Fruit fly (Drosophila melanogaster) whole organism, prepupa: ENCODE results near the gene Tre1.

ENCODE experiments used
- Blimp-1 ChIP-seq: fragments of 200-800 bp; sonication (Bioruptor generic); optimal IDR thresholded peaks from 3 replicates; lab custom pipeline; 2017; ENCODE audit warnings: missing biosample characterization, missing genetic modification characterization, mild to moderate bottlenecking, moderate library complexity, missing genetic modification reagents
- CG10631 ChIP-seq: fragments of 200-800 bp; sonication (Bioruptor generic); optimal IDR thresholded peaks from 2 replicates; lab custom pipeline; 2016; ENCODE audit warnings: missing biosample characterization, missing genetic modification characterization
- CG10669 ChIP-seq: fragments of 200-800 bp; sonication (Bioruptor generic); optimal IDR thresholded peaks from 3 replicates; lab custom pipeline; 2018; ENCODE audit warnings: missing biosample characterization, mild to moderate bottlenecking, missing genetic modification characterization, moderate library complexity
- CG11294 ChIP-seq: fragments of 200-800 bp; sonication (Bioruptor generic); IDR thresholded peaks from 2 replicates; pipeline ENCODE4 v1.3.6; 2022; ENCODE audit warnings: missing biosample characterization, missing genetic modification characterization
- CG11762 ChIP-seq: fragments of 200-800 bp; sonication (Bioruptor generic); optimal IDR thresholded peaks from 3 replicates; lab custom pipeline; 2016; ENCODE audit warnings: missing biosample characterization, missing genetic modification characterization; ENCODE audit not compliant: insufficient read depth
- CG15336 ChIP-seq: fragments of 200-800 bp; sonication (Bioruptor generic); IDR thresholded peaks from 2 replicates; pipeline ENCODE4 v1.3.6; 2022; ENCODE audit warnings: missing biosample characterization, missing genetic modification characterization
- CG16779 ChIP-seq: fragments of 200-800 bp; sonication (Bioruptor generic); optimal IDR thresholded peaks from 3 replicates; lab custom pipeline; 2017; ENCODE audit warnings: missing biosample characterization, mild to moderate bottlenecking, missing genetic modification characterization
- CG3032 ChIP-seq: fragments of 200-800 bp; optimal IDR thresholded peaks from 2 replicates; lab custom pipeline; 2019; ENCODE audit warnings: missing biosample characterization, mild to moderate bottlenecking, missing genetic modification characterization, moderate library complexity
- CG31627 ChIP-seq: fragments of 200-800 bp; sonication (Bioruptor generic); optimal IDR thresholded peaks from 3 replicates; lab custom pipeline; 2016; ENCODE audit warnings: missing biosample characterization, missing genetic modification characterization
- CG32006 ChIP-seq: fragments of 200-800 bp; sonication (Bioruptor generic); optimal IDR thresholded peaks from 3 replicates; lab custom pipeline; 2017; ENCODE audit warnings: missing biosample characterization, mild to moderate bottlenecking, missing genetic modification characterization
- CG34406 ChIP-seq: fragments of 200-800 bp; sonication (Bioruptor generic); optimal IDR thresholded peaks from 3 replicates; lab custom pipeline; 2016; ENCODE audit warnings: missing biosample characterization, missing genetic modification characterization
- CG3919 ChIP-seq: fragments of 200-800 bp; sonication (Bioruptor generic); optimal IDR thresholded peaks from 3 replicates; lab custom pipeline; 2016; ENCODE audit warnings: missing biosample characterization, missing genetic modification characterization
- CG4318 ChIP-seq: fragments of 200-800 bp; sonication (Bioruptor generic); optimal IDR thresholded peaks from 3 replicates; lab custom pipeline; 2017; ENCODE audit warnings: missing biosample characterization, mild to moderate bottlenecking, missing genetic modification characterization
- CG6163 ChIP-seq: fragments of 200-800 bp; sonication (Bioruptor generic); IDR thresholded peaks from 3 replicates; pipeline ENCODE4 v1.3.6; 2022; ENCODE audit warnings: missing biosample characterization, missing genetic modification characterization
- CG6792 ChIP-seq: fragments of 200-800 bp; sonication (Bioruptor generic); optimal IDR thresholded peaks from 3 replicates; lab custom pipeline; 2016; ENCODE audit warnings: missing biosample characterization, missing genetic modification characterization
- CG6854 ChIP-seq: fragments of 200-800 bp; sonication (Bioruptor generic); optimal IDR thresholded peaks from 2 replicates; lab custom pipeline; 2017; ENCODE audit warnings: missing biosample characterization, mild to moderate bottlenecking, missing genetic modification characterization
- CG7368 ChIP-seq: fragments of 200-800 bp; sonication (Bioruptor generic); optimal IDR thresholded peaks from 3 replicates; lab custom pipeline; 2016; ENCODE audit warnings: missing biosample characterization, missing genetic modification characterization
- CG8119 ChIP-seq: fragments of 200-800 bp; sonication (Bioruptor generic); IDR thresholded peaks from 3 replicates; pipeline ENCODE4 v1.3.6; 2022; ENCODE audit warnings: missing biosample characterization, missing genetic modification characterization
- CG8319 ChIP-seq: fragments of 200-800 bp; sonication (Bioruptor generic); optimal IDR thresholded peaks from 3 replicates; lab custom pipeline; 2016; ENCODE audit warnings: missing biosample characterization, missing genetic modification characterization
- Eip75B ChIP-seq: fragments of 200-800 bp; sonication (Bioruptor generic); optimal IDR thresholded peaks from 3 replicates; lab custom pipeline; 2016; ENCODE audit warnings: missing biosample characterization, missing genetic modification characterization
- Eip93F ChIP-seq: fragments of 200-800 bp; sonication (Bioruptor generic); optimal IDR thresholded peaks from 2 replicates; lab custom pipeline; 2016; ENCODE audit warnings: missing biosample characterization, mild to moderate bottlenecking, missing genetic modification characterization
- Ets21C ChIP-seq: fragments of 200-800 bp; sonication (Bioruptor generic); optimal IDR thresholded peaks from 3 replicates; lab custom pipeline; 2016; ENCODE audit warnings: missing biosample characterization, missing genetic modification characterization
- Ets96B ChIP-seq: fragments of 200-800 bp; optimal IDR thresholded peaks from 2 replicates; lab custom pipeline; 2019; ENCODE audit warnings: missing biosample characterization, mild to moderate bottlenecking, missing genetic modification characterization, moderate library complexity
- Gug ChIP-seq: fragments of 200-800 bp; sonication (Bioruptor generic); IDR thresholded peaks from 2 replicates; pipeline ENCODE4 v1.3.6; 2022; ENCODE audit warnings: missing biosample characterization, missing genetic modification characterization
- Hr39 ChIP-seq: fragments of 200-800 bp; sonication (Bioruptor generic); optimal IDR thresholded peaks from 2 replicates; lab custom pipeline; 2016; ENCODE audit warnings: missing biosample characterization, missing genetic modification characterization
- Hr4 ChIP-seq: fragments of 200-800 bp; sonication (Bioruptor generic); optimal IDR thresholded peaks from 3 replicates; lab custom pipeline; 2016; ENCODE audit warnings: missing biosample characterization, missing genetic modification characterization
- Lpt ChIP-seq: fragments of 200-800 bp; sonication (Bioruptor generic); optimal IDR thresholded peaks from 3 replicates; lab custom pipeline; 2016; ENCODE audit warnings: missing biosample characterization, missing genetic modification characterization
- Smox ChIP-seq: fragments of 200-800 bp; sonication (Bioruptor generic); optimal IDR thresholded peaks from 3 replicates; lab custom pipeline; 2016; ENCODE audit warnings: missing biosample characterization, missing genetic modification characterization
- Sox102F ChIP-seq: fragments of 200-800 bp; sonication (Bioruptor generic); optimal IDR thresholded peaks from 2 replicates; lab custom pipeline; 2016; ENCODE audit warnings: missing biosample characterization, mild to moderate bottlenecking, missing genetic modification characterization
- Sox14 ChIP-seq: fragments of 200-800 bp; sonication (Bioruptor generic); optimal IDR thresholded peaks from 3 replicates; lab custom pipeline; 2016; ENCODE audit warnings: missing biosample characterization, missing genetic modification characterization
- Sox15 ChIP-seq: fragments of 200-800 bp; sonication (Bioruptor generic); optimal IDR thresholded peaks from 3 replicates; lab custom pipeline; 2016; ENCODE audit warnings: missing biosample characterization, missing genetic modification characterization
- achi ChIP-seq: fragments of 200-800 bp; sonication (Bioruptor generic); optimal IDR thresholded peaks from 3 replicates; lab custom pipeline; 2016; ENCODE audit warnings: missing biosample characterization, missing genetic modification characterization
- acj6 ChIP-seq: fragments of 200-800 bp; sonication (Bioruptor generic); optimal IDR thresholded peaks from 3 replicates; lab custom pipeline; 2016; ENCODE audit warnings: missing biosample characterization, missing genetic modification characterization
- cyc ChIP-seq: fragments of 200-800 bp; sonication (Bioruptor generic); optimal IDR thresholded peaks from 3 replicates; lab custom pipeline; 2016; ENCODE audit warnings: missing biosample characterization, missing genetic modification characterization
- dac ChIP-seq: fragments of 200-800 bp; sonication (Bioruptor generic); optimal IDR thresholded peaks from 2 replicates; lab custom pipeline; 2017; ENCODE audit warnings: missing biosample characterization, mild to moderate bottlenecking, missing genetic modification characterization
- eg ChIP-seq: fragments of 200-800 bp; sonication (Bioruptor generic); IDR thresholded peaks from 3 replicates; pipeline ENCODE4 v1.3.6; 2022; ENCODE audit warnings: missing biosample characterization, missing genetic modification characterization
- fd59A ChIP-seq: fragments of 200-800 bp; sonication (Bioruptor generic); optimal IDR thresholded peaks from 2 replicates; lab custom pipeline; 2017; ENCODE audit warnings: missing biosample characterization, mild to moderate bottlenecking, missing genetic modification characterization, missing genetic modification reagents
- fd85E ChIP-seq: fragments of 200-800 bp; sonication (Bioruptor generic); optimal IDR thresholded peaks from 3 replicates; lab custom pipeline; 2016; ENCODE audit warnings: missing biosample characterization, missing genetic modification characterization
- lz ChIP-seq: fragments of 200-800 bp; sonication (Bioruptor generic); optimal IDR thresholded peaks from 3 replicates; lab custom pipeline; 2016; ENCODE audit warnings: missing biosample characterization, missing genetic modification characterization
- net ChIP-seq: fragments of 200-800 bp; sonication (Bioruptor generic); optimal IDR thresholded peaks from 3 replicates; lab custom pipeline; 2016; ENCODE audit warnings: missing biosample characterization, missing genetic modification characterization
- pdm3 ChIP-seq: fragments of 200-800 bp; sonication (Bioruptor generic); optimal IDR thresholded peaks from 3 replicates; lab custom pipeline; 2016; ENCODE audit warnings: missing biosample characterization, missing genetic modification characterization
- salr ChIP-seq, 2 experiments: fragments of 200-800 bp; sonication (Bioruptor generic); optimal IDR thresholded peaks; 3 replicates each; lab custom pipeline; 2016 to 2018; ENCODE audit warnings: missing biosample characterization in 2 of 2, missing genetic modification characterization in 2 of 2, mild to moderate bottlenecking in 1 of 2
- spab ChIP-seq: fragments of 200-800 bp; sonication (Bioruptor generic); optimal IDR thresholded peaks from 2 replicates; lab custom pipeline; 2017; ENCODE audit warnings: missing biosample characterization, mild to moderate bottlenecking, missing genetic modification characterization, missing genetic modification reagents
- ss ChIP-seq, 2 experiments: fragments of 200-800 bp; sonication (Bioruptor generic); optimal IDR thresholded peaks; 2 replicates in 1 of 2; 3 replicates in 1 of 2; lab custom pipeline; 2017 to 2018; ENCODE audit warnings: mild to moderate bottlenecking in 2 of 2, missing biosample characterization in 2 of 2, missing genetic modification characterization in 2 of 2, moderate library complexity in 1 of 2
- topi ChIP-seq: fragments of 200-800 bp; sonication (Bioruptor generic); optimal IDR thresholded peaks from 3 replicates; lab custom pipeline; 2016; ENCODE audit warnings: missing biosample characterization, missing genetic modification characterization

The Tre1 gene

dm6 chrX:5698087-5698727 is 18.4 kb upstream of the Tre1 start, which contains the start of gene AdamTS-B (continued):
- peak; percentile 69 for TF ChIP-seq Hr4 (GFP tag; lab: Kevin White, UChicago)
- TF ChIP-seq CG3919 (GFP tag; lab: Kevin White, UChicago), result peak; percentile 62
- TF ChIP-seq CG7368 (GFP tag; lab: Kevin White, UChicago), result peak; percentile 57
- peak; percentile 59 for TF ChIP-seq CG4318 (GFP tag; lab: Kevin White, UChicago)
- TF ChIP-seq Eip93F (GFP tag; lab: Kevin White, UChicago), result peak; percentile 44
- TF ChIP-seq Ets21C (GFP tag; lab: Kevin White, UChicago), result peak; percentile 26
- TF ChIP-seq CG16779 (tag; lab: Kevin White, UChicago), result peak; percentile 73
- TF ChIP-seq pdm3, result peak; percentile 62
- no peak for TF ChIP-seq ss (GFP tag; optimal IDR thresholded peaks at IDR 0.05; lab: Kevin White, UChicago)
- TF ChIP-seq CG34406 (GFP tag; lab: Kevin White, UChicago), result peak; percentile 53
- TF ChIP-seq salr (GFP tag; optimal IDR thresholded peaks at IDR 0.05; lab: Kevin White, UChicago), result peak; percentile 17 to 51
- peak; percentile 35 for TF ChIP-seq Hr39 (GFP tag; lab: Kevin White, UChicago)
- peak; percentile 49 for TF ChIP-seq Ets96B (tag; lab: Kevin White, UChicago)
- peak; percentile 28 for TF ChIP-seq Blimp-1 (GFP tag; lab: Kevin White, UChicago)
- TF ChIP-seq topi (GFP tag; lab: Kevin White, UChicago), result peak; percentile 66

dm6 chrX:5696436-5697022 is 16.8 kb upstream of the Tre1 start:
- TF ChIP-seq CG11294 (peak; percentile 89), salr (GFP tag; optimal IDR thresholded peaks at IDR 0.05; lab: Kevin White, UChicago) (peak; percentile 93 to 95), CG34406 (GFP tag; lab: Kevin White, UChicago) (peak; percentile 97), CG4318 (GFP tag; lab: Kevin White, UChicago) (peak; percentile 94), spab (GFP tag; lab: Kevin White, UChicago) (peak; percentile 97), CG10669 (peak; percentile 94), CG8319 (peak; percentile 95), lz (GFP tag; lab: Kevin White, UChicago) (peak; percentile 98), acj6 (GFP tag; lab: Kevin White, UChicago) (peak; percentile 98), ss (GFP tag; optimal IDR thresholded peaks at IDR 0.05; lab: Kevin White, UChicago) (peak; percentile 95 to 97), CG8119 (GFP tag; lab: Robert Waterston, UW) (peak; percentile 94), Hr39 (GFP tag; lab: Kevin White, UChicago) (peak; percentile 98), CG6163 (GFP tag; lab: Robert Waterston, UW) (peak; percentile 99), achi (peak; percentile 96), Gug (GFP tag; lab: Robert Waterston, UW) (peak; percentile 93), CG6854 (GFP tag; lab: Kevin White, UChicago) (peak; percentile 95), dac (GFP tag; lab: Kevin White, UChicago) (peak; percentile 96), Sox102F (GFP tag; lab: Kevin White, UChicago) (peak; percentile 97), Lpt (peak; percentile 94), Smox (GFP tag; lab: Kevin White, UChicago) (peak; percentile 97), CG32006 (GFP tag; lab: Kevin White, UChicago) (peak; percentile 97), Sox14 (peak; percentile 98), Ets21C (GFP tag; lab: Kevin White, UChicago) (peak; percentile 96), CG11762 (peak; percentile 97), Ets96B (tag; lab: Kevin White, UChicago) (peak; percentile 83), Eip75B (GFP tag; lab: Kevin White, UChicago) (peak; percentile 98), net (peak; percentile 97), CG3919 (GFP tag; lab: Kevin White, UChicago) (peak; percentile 99), Hr4 (GFP tag; lab: Kevin White, UChicago) (peak; percentile 97), Sox15 (GFP tag; lab: Kevin White, UChicago) (peak; percentile 96), CG31627 (GFP tag; lab: Kevin White, UChicago) (peak; percentile 98), Eip93F (GFP tag; lab: Kevin White, UChicago) (peak; percentile 95), fd85E (GFP tag; lab: Kevin White, UChicago) (peak; percentile 94), CG10631 (GFP tag; lab: Kevin White, UChicago) (peak; percentile 97), topi (GFP tag; lab: Kevin White, UChicago) (peak; percentile 99), cyc (GFP tag; lab: Kevin White, UChicago) (peak; percentile 99), eg (GFP tag; lab: Robert Waterston, UW) (peak; percentile 97), fd59A (GFP tag; lab: Kevin White, UChicago) (peak; percentile 96), CG3032 (tag; lab: Kevin White, UChicago) (peak; percentile 74), pdm3 (peak; percentile 98), CG6792 (peak; percentile 98), CG15336 (GFP tag; lab: Robert Waterston, UW) (peak; percentile 95)
